Fruit fly (Drosophila melanogaster) whole organism, embryonic: Measurements from ENCODE around the gene GCS2alpha.
A peak's percentile ranks its signal among the peaks of the same experiment; 100 is the strongest.

Experiments
- Awh ChIP-seq: fragments of 200-800 bp; sonication (Bioruptor generic); IDR thresholded peaks from 2 replicates; pipeline ENCODE4, ENCODE4 v1.3.6; 2022; ENCODE audit warnings: missing biosample characterization, missing genetic modification characterization
- Bdp1 ChIP-seq: fragments of 200-800 bp; sonication (Bioruptor generic); optimal IDR thresholded peaks from 3 replicates; lab custom pipeline; 2016; ENCODE audit warnings: missing biosample characterization, missing genetic modification characterization
- CG1024 ChIP-seq: fragments of 200-800 bp; sonication (Bioruptor generic); IDR thresholded peaks from 2 replicates; pipeline ENCODE4 v1.3.6; 2022; ENCODE audit warnings: missing biosample characterization, missing genetic modification characterization
- CG10321 ChIP-seq: fragments of 200-800 bp; sonication (Bioruptor generic); IDR thresholded peaks from 2 replicates; pipeline ENCODE4 v1.3.6; 2022; ENCODE audit warnings: missing biosample characterization, missing genetic modification characterization
- CG10431 ChIP-seq: fragments of 200-800 bp; sonication (Bioruptor generic); optimal IDR thresholded peaks from 3 replicates; lab custom pipeline; 2018; ENCODE audit warnings: missing biosample characterization, mild to moderate bottlenecking, missing genetic modification characterization
- CG10959 ChIP-seq: fragments of 200-800 bp; sonication (Bioruptor generic); IDR thresholded peaks from 2 replicates; pipeline ENCODE4 v1.3.6; 2022; ENCODE audit warnings: missing biosample characterization, missing genetic modification characterization
- CG11085 ChIP-seq: fragments of 200-800 bp; sonication (Bioruptor generic); IDR thresholded peaks from 2 replicates; pipeline ENCODE4 v1.3.6; 2022; ENCODE audit warnings: missing biosample characterization, missing genetic modification characterization
- CG1233 ChIP-seq: fragments of 200-800 bp; sonication (Bioruptor generic); optimal IDR thresholded peaks from 4 replicates; lab custom pipeline; 2018; ENCODE audit warnings: missing biosample characterization, mild to moderate bottlenecking, missing genetic modification characterization
- CG1602 ChIP-seq: fragments of 200-800 bp; sonication (Bioruptor generic); optimal IDR thresholded peaks from 3 replicates; lab custom pipeline; 2016; ENCODE audit warnings: missing biosample characterization, missing genetic modification characterization
- CG1603 ChIP-seq: fragments of 200-800 bp; sonication (Bioruptor generic); optimal IDR thresholded peaks from 2 replicates; lab custom pipeline; 2019; ENCODE audit warnings: missing biosample characterization, mild to moderate bottlenecking, missing genetic modification characterization, moderate library complexity
- CG17359 ChIP-seq: fragments of 200-800 bp; sonication (Bioruptor generic); optimal IDR thresholded peaks from 3 replicates; lab custom pipeline; 2018; ENCODE audit warnings: missing biosample characterization, mild to moderate bottlenecking, missing genetic modification characterization, moderate library complexity
- CG2712 ChIP-seq: fragments of 200-800 bp; optimal IDR thresholded peaks from 3 replicates; lab custom pipeline; 2019; ENCODE audit warnings: missing biosample characterization, mild to moderate bottlenecking, missing genetic modification characterization, moderate library complexity
- CG33213 ChIP-seq: fragments of 200-800 bp; sonication (Bioruptor generic); optimal IDR thresholded peaks from 3 replicates; lab custom pipeline; 2016; ENCODE audit warnings: missing biosample characterization, missing genetic modification characterization
- CG3726 ChIP-seq: fragments of 200-800 bp; sonication (Bioruptor generic); IDR thresholded peaks from 3 replicates; pipeline ENCODE4, ENCODE4 v1.3.6; 2022; ENCODE audit warnings: missing biosample characterization, missing genetic modification characterization
- CG4360 ChIP-seq: fragments of 200-800 bp; sonication (Bioruptor generic); IDR thresholded peaks from 2 replicates; pipeline ENCODE4 v1.3.6; 2022; ENCODE audit warnings: missing biosample characterization, missing genetic modification characterization
- CG4617 ChIP-seq: fragments of 200-800 bp; sonication (Bioruptor generic); optimal IDR thresholded peaks from 3 replicates; lab custom pipeline; 2016; ENCODE audit warnings: missing biosample characterization, missing genetic modification characterization, borderline replicate concordance
- CG6254 ChIP-seq: fragments of 200-800 bp; sonication (Bioruptor generic); optimal IDR thresholded peaks from 3 replicates; lab custom pipeline; 2017; ENCODE audit warnings: mild to moderate bottlenecking, missing biosample characterization, missing genetic modification reagents, missing genetic modification characterization
- CG6765 ChIP-seq: fragments of 200-800 bp; sonication (Bioruptor generic); optimal IDR thresholded peaks from 3 replicates; lab custom pipeline; 2017; ENCODE audit warnings: missing biosample characterization, mild to moderate bottlenecking, missing genetic modification characterization
- CG6791 ChIP-seq: fragments of 200-800 bp; sonication (Bioruptor generic); IDR thresholded peaks from 3 replicates; pipeline ENCODE4 v1.3.6; 2022; ENCODE audit warnings: missing biosample characterization, missing genetic modification characterization; ENCODE audit not compliant: partially characterized antibody
- CG9727 ChIP-seq: fragments of 200-800 bp; sonication (Bioruptor generic); optimal IDR thresholded peaks from 3 replicates; lab custom pipeline; 2017; ENCODE audit warnings: missing biosample characterization, mild to moderate bottlenecking, missing genetic modification characterization
- CHES-1-like ChIP-seq: fragments of 200-800 bp; sonication (Bioruptor generic); optimal IDR thresholded peaks from 2 replicates; lab custom pipeline; 2016; ENCODE audit warnings: missing biosample characterization, missing genetic modification characterization
- CTCF ChIP-seq: fragments of 200-800 bp; sonication (Bioruptor generic); optimal IDR thresholded peaks from 2 replicates; lab custom pipeline; 2017; ENCODE audit warnings: missing biosample characterization, mild to moderate bottlenecking, missing genetic modification characterization, moderate library complexity
- CkIIα-i1 ChIP-seq: fragments of 200-800 bp; sonication (Bioruptor generic); IDR thresholded peaks from 2 replicates; pipeline ENCODE4 v1.3.6; 2022; ENCODE audit warnings: missing biosample characterization, missing genetic modification characterization
- D ChIP-seq, 2 experiments: fragments of 200-800 bp in 1 of 2; fragments of >200 bp in 1 of 2; sonication (Bioruptor generic) in 1 of 2; optimal IDR thresholded peaks; 2 replicates in 1 of 2; 3 replicates in 1 of 2; lab custom pipeline; 2017; ENCODE audit warnings: mild to moderate bottlenecking in 1 of 2, missing biosample characterization in 1 of 2, missing genetic modification characterization in 1 of 2, missing genetic modification reagents in 1 of 2
- D19B ChIP-seq: fragments of 200-800 bp; sonication (Bioruptor generic); optimal IDR thresholded peaks from 2 replicates; lab custom pipeline; 2017; ENCODE audit warnings: missing biosample characterization, mild to moderate bottlenecking, missing genetic modification characterization
- Dip3 ChIP-seq: fragments of 200-800 bp; sonication (Bioruptor generic); optimal IDR thresholded peaks from 3 replicates; lab custom pipeline; 2016; ENCODE audit warnings: missing biosample characterization, missing genetic modification characterization
- E2f2 ChIP-seq: fragments of 200-800 bp; sonication (Bioruptor generic); IDR thresholded peaks from 2 replicates; pipeline ENCODE4 v1.3.6; 2022; ENCODE audit warnings: missing biosample characterization, missing genetic modification characterization
- Fer1 ChIP-seq: fragments of 200-800 bp; sonication (Bioruptor generic); optimal IDR thresholded peaks from 2 replicates; lab custom pipeline; 2017; ENCODE audit warnings: missing biosample characterization, mild to moderate bottlenecking, missing genetic modification characterization
- Kr ChIP-seq: fragments of 200-800 bp; sonication (Bioruptor generic); optimal IDR thresholded peaks from 2 replicates; lab custom pipeline; 2017; ENCODE audit warnings: missing biosample characterization, mild to moderate bottlenecking, missing genetic modification characterization
- MESR4 ChIP-seq: fragments of 200-800 bp; sonication (Bioruptor generic); optimal IDR thresholded peaks from 2 replicates; lab custom pipeline; 2018; ENCODE audit warnings: missing biosample characterization, mild to moderate bottlenecking, missing genetic modification characterization, moderate library complexity
- NfI ChIP-seq: fragments of 200-800 bp; sonication (Bioruptor generic); optimal IDR thresholded peaks from 3 replicates; lab custom pipeline; 2018; ENCODE audit warnings: missing biosample characterization, mild to moderate bottlenecking, missing genetic modification characterization, moderate library complexity
- PHDP ChIP-seq: fragments of 200-800 bp; sonication (Bioruptor generic); optimal IDR thresholded peaks from 3 replicates; lab custom pipeline; 2018; ENCODE audit warnings: missing biosample characterization, mild to moderate bottlenecking, missing genetic modification characterization, moderate library complexity
- amos ChIP-seq: fragments of 200-800 bp; sonication (Bioruptor generic); IDR thresholded peaks from 2 replicates; pipeline ENCODE4 v1.3.6; 2022; ENCODE audit warnings: missing biosample characterization, missing genetic modification characterization; ENCODE audit not compliant: partially characterized antibody
- bcd ChIP-seq: fragments of 200-800 bp; sonication (Bioruptor generic); optimal IDR thresholded peaks from 2 replicates; lab custom pipeline; 2017; ENCODE audit warnings: missing biosample characterization, mild to moderate bottlenecking, missing genetic modification characterization
- bowl ChIP-seq: fragments of 200-800 bp; sonication (Bioruptor generic); IDR thresholded peaks from 2 replicates; pipeline ENCODE4 v1.3.6; 2022; ENCODE audit warnings: missing biosample characterization, missing genetic modification characterization
- fu2 ChIP-seq: fragments of 200-800 bp; sonication (Bioruptor generic); optimal IDR thresholded peaks from 2 replicates; lab custom pipeline; 2016; ENCODE audit warnings: missing biosample characterization, missing genetic modification characterization
- gfzf ChIP-seq: fragments of 200-800 bp; sonication (Bioruptor generic); optimal IDR thresholded peaks from 2 replicates; lab custom pipeline; 2016; ENCODE audit warnings: missing biosample characterization, mild to moderate bottlenecking, missing genetic modification characterization, moderate library complexity
- hth ChIP-seq: fragments of >200 bp; optimal IDR thresholded peaks from 2 replicates; lab custom pipeline; 2017; ENCODE audit warnings: inconsistent platforms
- jumu ChIP-seq: fragments of 200-800 bp; sonication (Bioruptor generic); optimal IDR thresholded peaks from 3 replicates; lab custom pipeline; 2016; ENCODE audit warnings: missing biosample characterization, missing genetic modification characterization
- lov ChIP-seq, 2 experiments: fragments of 200-800 bp in 1 of 2; fragments of >200 bp in 1 of 2; sonication (Bioruptor generic) in 1 of 2; IDR thresholded peaks in 1 of 2; optimal IDR thresholded peaks in 1 of 2; 2 replicates in 1 of 2; 3 replicates in 1 of 2; pipeline versions ENCODE4 v1.3.6 to Lab custom; 2017 to 2022; ENCODE audit warnings: missing biosample characterization in 1 of 2, missing genetic modification characterization in 1 of 2
- luna ChIP-seq: fragments of 200-800 bp; sonication (Bioruptor generic); optimal IDR thresholded peaks from 2 replicates; lab custom pipeline; 2016; ENCODE audit warnings: missing biosample characterization, missing genetic modification characterization
- nerfin-2 ChIP-seq: fragments of 200-800 bp; sonication (Bioruptor generic); IDR thresholded peaks from 2 replicates; pipeline ENCODE4 v1.3.6; 2022; ENCODE audit warnings: missing biosample characterization, missing genetic modification characterization; ENCODE audit not compliant: partially characterized antibody
- odd ChIP-seq: fragments of 200-800 bp; sonication (Bioruptor generic); optimal IDR thresholded peaks from 2 replicates; lab custom pipeline; 2017; ENCODE audit warnings: missing biosample characterization, mild to moderate bottlenecking, missing genetic modification characterization
- phol ChIP-seq: fragments of 200-800 bp; sonication (Bioruptor generic); optimal IDR thresholded peaks from 3 replicates; lab custom pipeline; 2018; ENCODE audit warnings: missing biosample characterization, mild to moderate bottlenecking, missing genetic modification characterization, moderate library complexity
- pita ChIP-seq: fragments of 200-800 bp; sonication (Bioruptor generic); optimal IDR thresholded peaks from 2 replicates; lab custom pipeline; 2017; ENCODE audit warnings: missing biosample characterization, mild to moderate bottlenecking, missing genetic modification characterization
- run ChIP-seq: fragments of 200-800 bp; sonication (Bioruptor generic); optimal IDR thresholded peaks from 3 replicates; lab custom pipeline; 2018; ENCODE audit warnings: missing biosample characterization, mild to moderate bottlenecking, missing genetic modification characterization
- sens ChIP-seq: fragments of 200-800 bp; sonication (Bioruptor generic); peaks from one replicate; lab custom pipeline; 2016; ENCODE audit warnings: missing biosample characterization, missing genetic modification characterization
- so ChIP-seq: fragments of 200-800 bp; sonication (Bioruptor generic); IDR thresholded peaks from 3 replicates; pipeline ENCODE4 v1.3.6; 2022; ENCODE audit warnings: missing biosample characterization, missing genetic modification characterization
- tio ChIP-seq: fragments of 200-800 bp; sonication (Bioruptor generic); optimal IDR thresholded peaks from 2 replicates; lab custom pipeline; 2017; ENCODE audit warnings: missing biosample characterization, missing genetic modification characterization, inconsistent platforms
- unpg ChIP-seq: fragments of 200-800 bp; sonication (Bioruptor generic); optimal IDR thresholded peaks from 3 replicates; lab custom pipeline; 2018; ENCODE audit warnings: missing biosample characterization, mild to moderate bottlenecking, missing genetic modification characterization, moderate library complexity
- usp ChIP-seq: fragments of >200 bp; optimal IDR thresholded peaks from 2 replicates; lab custom pipeline; 2017; ENCODE audit warnings: missing biosample characterization, missing genetic modification characterization
- z ChIP-seq: fragments of 200-800 bp; sonication (Bioruptor generic); IDR thresholded peaks from 3 replicates; pipeline ENCODE4 v1.3.6; 2022; ENCODE audit warnings: missing biosample characterization, missing genetic modification characterization

Gene GCS2alpha

DNA sequence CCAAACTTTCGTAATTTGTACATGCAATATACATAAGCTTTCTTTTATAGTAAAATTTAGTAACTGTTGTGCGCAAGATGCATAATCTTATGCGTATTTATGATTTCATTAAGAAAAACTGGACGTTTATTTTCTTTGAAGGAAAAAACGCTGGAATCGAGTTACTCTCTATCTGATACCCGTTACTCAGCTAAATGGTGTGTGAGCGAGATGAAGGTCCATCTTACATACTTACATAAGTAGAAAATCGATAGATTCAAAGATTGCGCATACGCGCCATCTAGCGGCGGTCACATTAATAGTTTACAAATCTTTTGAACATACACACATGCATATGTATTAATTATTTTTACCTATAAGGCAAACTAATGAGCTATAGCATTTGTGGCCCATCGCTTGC lies 450 bp upstream of the GCS2alpha start (continued):
- TF ChIP-seq unpg (GFP tag; lab: Kevin White, UChicago) (no peak), Fer1 (GFP tag; lab: Kevin White, UChicago) (no peak), CTCF (GFP tag; lab: Kevin White, UChicago) (peak; percentile 93), z (GFP tag; lab: Robert Waterston, UW) (no peak), Awh (no peak), gfzf (GFP tag; lab: Kevin White, UChicago) (peak; percentile 64), MESR4 (peak; percentile 4), CG1024 (GFP tag; lab: Robert Waterston, UW) (no peak), Bdp1 (GFP tag; lab: Kevin White, UChicago) (no peak), CG10321 (GFP tag; lab: Robert Waterston, UW) (no peak), amos (GFP tag; lab: Robert Waterston, UW) (peak; percentile 47), CG6254 (GFP tag; lab: Kevin White, UChicago) (no peak), CG9727 (GFP tag; lab: Kevin White, UChicago) (no peak), fu2 (GFP tag; lab: Kevin White, UChicago) (no peak), E2f2 (0 out of 2 replicates have a peak, but pooled peaks have one; percentile 20), CG33213 (GFP tag; lab: Kevin White, UChicago) (no peak), CG1602 (GFP tag; lab: Kevin White, UChicago) (no peak), CG4360 (no peak), sens (GFP tag; lab: Kevin White, UChicago) (peak; percentile 38), CG6765 (GFP tag; lab: Kevin White, UChicago) (no peak), tio (GFP tag; lab: Kevin White, UChicago) (no peak), bowl (GFP tag; lab: Robert Waterston, UW) (no peak), Dip3 (GFP tag; lab: Kevin White, UChicago) (no peak), nerfin-2 (GFP tag; lab: Robert Waterston, UW) (0 out of 2 replicates have a peak, but pooled peaks have one; percentile 33), CG17359 (tag; lab: Kevin White, UChicago) (no peak), CG1603 (tag; lab: Kevin White, UChicago) (peak; percentile 20), D19B (GFP tag; lab: Kevin White, UChicago) (peak; percentile 22), D (optimal IDR thresholded peaks at IDR 0.05; lab: Kevin White, UChicago) (no peak), D (GFP tag; optimal IDR thresholded peaks at IDR 0.05; lab: Kevin White, UChicago) (no peak), phol (no peak), pita (GFP tag; lab: Kevin White, UChicago) (peak; percentile 60), CG10959 (GFP tag; lab: Robert Waterston, UW) (no peak), usp (GFP tag; lab: Kevin White, UChicago) (no peak), PHDP (tag; lab: Kevin White, UChicago) (no peak), odd (GFP tag; lab: Kevin White, UChicago) (no peak), jumu (GFP tag; lab: Kevin White, UChicago) (no peak), hth (lab: Kevin White, UChicago) (no peak), CG6791 (GFP tag; lab: Robert Waterston, UW) (peak; percentile 60; the same call in 2 of the 3 replicates), CG1233 (GFP tag; lab: Kevin White, UChicago) (no peak), bcd (no peak), CG11085 (GFP tag; lab: Robert Waterston, UW) (no peak), NfI (no peak)
- TF ChIP-seq, all 482 proteins: peak for 42

DNA sequence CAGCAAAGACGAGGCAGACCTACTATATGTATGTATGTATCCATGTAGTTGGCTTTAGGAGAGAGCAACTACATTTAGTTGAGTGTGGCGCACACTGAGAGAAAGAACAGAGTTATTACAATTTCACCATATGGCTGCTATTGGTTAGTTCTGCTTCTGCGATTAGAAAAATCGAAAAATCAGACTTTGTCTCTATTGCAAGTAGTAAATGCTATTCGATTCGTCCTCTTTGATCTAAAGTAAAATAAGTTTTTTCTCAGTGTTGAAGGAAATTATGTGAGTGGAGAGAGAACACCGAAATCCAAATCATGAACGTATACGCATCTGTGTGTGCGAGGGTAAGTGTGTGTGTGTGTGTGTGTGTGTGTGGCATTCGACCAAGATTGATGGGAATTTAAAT lies 11.2 kb downstream of the GCS2alpha start:
- TF ChIP-seq lov (optimal IDR thresholded peaks at IDR 0.05; lab: Kevin White, UChicago): no peak
- TF ChIP-seq lov (GFP tag; IDR thresholded peaks at IDR 0.05; lab: Robert Waterston, UW): peak; percentile 89
- peak; percentile 56 for TF ChIP-seq Dip3 (GFP tag; lab: Kevin White, UChicago)
- TF ChIP-seq CG3726: peak; percentile 83; the same call in 2 of the 3 replicates
- TF ChIP-seq CkIIα-i1 (GFP tag; lab: Robert Waterston, UW): no peak
- peak; percentile 57 for TF ChIP-seq run (tag; lab: Kevin White, UChicago)
- no peak for TF ChIP-seq luna (GFP tag; lab: Kevin White, UChicago)
- TF ChIP-seq CG4617 (GFP tag; lab: Kevin White, UChicago): peak; percentile 54
- TF ChIP-seq CHES-1-like (GFP tag; lab: Kevin White, UChicago): peak; percentile 55
- TF ChIP-seq so (GFP tag; lab: Robert Waterston, UW): peak; percentile 78; the same call in 1 of the 3 replicates
- TF ChIP-seq CG10431 (GFP tag; lab: Kevin White, UChicago): peak; percentile 30
- no peak for TF ChIP-seq Kr (GFP tag; lab: Kevin White, UChicago)
- peak; percentile 95 for TF ChIP-seq CG2712
